Worm (Caenorhabditis elegans) whole organism, late embryonic: ENCODE data around the gene ZC395.4.

Experiments
- C08G9.2 ChIP-seq: sonication (generic microtip); optimal IDR thresholded peaks from 2 replicates; lab custom pipeline; 2016; ENCODE audit warnings: mild to moderate bottlenecking, missing genetic modification characterization, moderate library complexity, missing compliant biosample characterization
- F13H6.1 ChIP-seq: sonication (generic microtip); optimal IDR thresholded peaks from 2 replicates; lab custom pipeline; 2016; ENCODE audit warnings: missing genetic modification characterization, missing compliant biosample characterization
- T23F11.4 ChIP-seq: fragments of 200-800 bp; sonication (Bioruptor generic); optimal IDR thresholded peaks from 2 replicates; lab custom pipeline; 2018; ENCODE audit warnings: mild to moderate bottlenecking, missing genetic modification characterization, missing compliant biosample characterization
- ahr-1 ChIP-seq: sonication (generic microtip); optimal IDR thresholded peaks from 2 replicates; lab custom pipeline; 2016; ENCODE audit warnings: missing genetic modification characterization, missing compliant biosample characterization
- ceh-14 ChIP-seq: sonication (generic microtip); optimal IDR thresholded peaks from 2 replicates; lab custom pipeline; 2016; ENCODE audit warnings: missing genotype, missing genetic modification characterization, missing compliant biosample characterization
- ceh-18 ChIP-seq: sonication (generic microtip); optimal IDR thresholded peaks from 2 replicates; lab custom pipeline; 2016; ENCODE audit warnings: missing genetic modification characterization, missing compliant biosample characterization
- ceh-2 ChIP-seq: sonication (generic microtip); optimal IDR thresholded peaks from 2 replicates; lab custom pipeline; 2016; ENCODE audit warnings: missing genotype, missing genetic modification characterization, missing compliant biosample characterization
- ceh-22 ChIP-seq: sonication (generic microtip); optimal IDR thresholded peaks from 2 replicates; lab custom pipeline; 2017; ENCODE audit warnings: missing biosample characterization, missing genetic modification characterization
- ceh-24 ChIP-seq: sonication (generic microtip); optimal IDR thresholded peaks from 2 replicates; lab custom pipeline; 2016; ENCODE audit warnings: mild to moderate bottlenecking, missing genetic modification characterization, missing compliant biosample characterization
- ceh-34 ChIP-seq: sonication (generic microtip); optimal IDR thresholded peaks from 2 replicates; lab custom pipeline; 2016; ENCODE audit warnings: mild to moderate bottlenecking, missing genetic modification characterization, missing compliant biosample characterization
- ceh-45 ChIP-seq: fragments of 200-800 bp; sonication (Bioruptor generic); IDR thresholded peaks from 2 replicates; pipeline ENCODE4 v1.3.6; 2022; ENCODE audit warnings: missing genetic modification reagents, missing genetic modification characterization, missing compliant biosample characterization
- ceh-48 ChIP-seq: sonication (generic microtip); optimal IDR thresholded peaks from 2 replicates; lab custom pipeline; 2016; ENCODE audit warnings: missing genetic modification characterization, inconsistent platforms, missing compliant biosample characterization
- che-1 ChIP-seq: sonication (generic microtip); optimal IDR thresholded peaks from 2 replicates; lab custom pipeline; 2016; ENCODE audit warnings: mild to moderate bottlenecking, missing genetic modification characterization, missing compliant biosample characterization
- dve-1 ChIP-seq: sonication (generic microtip); optimal IDR thresholded peaks from 2 replicates; lab custom pipeline; 2017; ENCODE audit warnings: antibody characterized with exemption, mild to moderate bottlenecking, missing genetic modification characterization, missing compliant biosample characterization
- elt-4 ChIP-seq: sonication (generic microtip); optimal IDR thresholded peaks from 2 replicates; lab custom pipeline; 2016; ENCODE audit warnings: missing genetic modification characterization, missing compliant biosample characterization
- fax-1 ChIP-seq: sonication (generic microtip); optimal IDR thresholded peaks from 2 replicates; lab custom pipeline; 2016; ENCODE audit warnings: missing genotype, missing genetic modification characterization, missing compliant biosample characterization
- gmeb-2 ChIP-seq: sonication (generic microtip); optimal IDR thresholded peaks from 2 replicates; lab custom pipeline; 2016; ENCODE audit warnings: missing genetic modification characterization, inconsistent platforms, missing compliant biosample characterization
- hlh-30 ChIP-seq: sonication (generic microtip); optimal IDR thresholded peaks from 2 replicates; lab custom pipeline; 2017; ENCODE audit warnings: antibody characterized with exemption, missing genetic modification characterization, missing compliant biosample characterization; ENCODE audit not compliant: insufficient read depth
- hlh-6 ChIP-seq: sonication (generic microtip); optimal IDR thresholded peaks from 2 replicates; lab custom pipeline; 2016; ENCODE audit warnings: missing genotype, missing genetic modification characterization, missing compliant biosample characterization
- hlh-8 ChIP-seq: sonication (generic microtip); optimal IDR thresholded peaks from 2 replicates; lab custom pipeline; 2016; ENCODE audit warnings: missing genotype, missing genetic modification characterization, missing compliant biosample characterization
- lin-11 ChIP-seq: fragments of 200-800 bp; sonication (Bioruptor generic); optimal IDR thresholded peaks from 2 replicates; lab custom pipeline; 2018; ENCODE audit warnings: mild to moderate bottlenecking, missing genetic modification characterization, missing compliant biosample characterization
- nhr-232 ChIP-seq: sonication (generic microtip); optimal IDR thresholded peaks from 2 replicates; lab custom pipeline; 2016; ENCODE audit warnings: missing genetic modification characterization, missing compliant biosample characterization
- pag-3 ChIP-seq: sonication (generic microtip); optimal IDR thresholded peaks from 2 replicates; lab custom pipeline; 2016; ENCODE audit warnings: missing compliant biosample characterization, missing genetic modification characterization, borderline replicate concordance
- pat-9 ChIP-seq: fragments of 200-800 bp; sonication (Bioruptor generic); optimal IDR thresholded peaks from 2 replicates; lab custom pipeline; 2018; ENCODE audit warnings: mild to moderate bottlenecking, missing genetic modification characterization, moderate library complexity, missing compliant biosample characterization
- pax-1 ChIP-seq: fragments of 150-350 bp; optimal IDR thresholded peaks from 2 replicates; lab custom pipeline; 2014; ENCODE audit warnings: missing biosample characterization, missing genetic modification characterization
- pha-4 ChIP-seq: fragments of 150-350 bp; optimal IDR thresholded peaks from 2 replicates; lab custom pipeline; 2018; ENCODE audit warnings: missing biosample characterization, missing genetic modification reagents, missing genetic modification characterization
- pqm-1 ChIP-seq: sonication (generic microtip); optimal IDR thresholded peaks from 2 replicates; lab custom pipeline; 2016; ENCODE audit warnings: missing genetic modification characterization, missing compliant biosample characterization
- ref-2 ChIP-seq: sonication (generic microtip); optimal IDR thresholded peaks from 2 replicates; lab custom pipeline; 2016; ENCODE audit warnings: missing genetic modification characterization, missing compliant biosample characterization
- sox-2 ChIP-seq: fragments of 200-800 bp; sonication (Bioruptor generic); IDR thresholded peaks from 2 replicates; pipeline ENCODE4 v1.3.6; 2022; ENCODE audit warnings: missing genetic modification reagents, missing genetic modification characterization, missing compliant biosample characterization
- sox-4 ChIP-seq: sonication (generic microtip); optimal IDR thresholded peaks from 2 replicates; lab custom pipeline; 2017; ENCODE audit warnings: mild to moderate bottlenecking, missing genetic modification characterization, inconsistent platforms, missing compliant biosample characterization
- tbx-2 ChIP-seq: sonication (generic microtip); optimal IDR thresholded peaks from 2 replicates; lab custom pipeline; 2016; ENCODE audit warnings: missing genetic modification characterization, missing compliant biosample characterization
- tbx-7 ChIP-seq: sonication (generic microtip); optimal IDR thresholded peaks from 2 replicates; lab custom pipeline; 2016; ENCODE audit warnings: missing genotype, missing genetic modification characterization, missing compliant biosample characterization
- ttx-3 ChIP-seq: sonication (generic microtip); optimal IDR thresholded peaks from 2 replicates; lab custom pipeline; 2016; ENCODE audit warnings: missing genetic modification reagents, missing genetic modification characterization, missing compliant biosample characterization

The ZC395.4 gene

ce11 chrIII:5269814-5270213 is at the start of gene ZC395.4:
Gene ZC395.4, plus strand, starts transcription at chrIII:5270114.
- TF ChIP-seq F13H6.1 (tag; lab: Kevin White, UChicago): no peak
- TF ChIP-seq gmeb-2 (tag; lab: Kevin White, UChicago): no peak
- TF ChIP-seq hlh-8 (tag; lab: Kevin White, UChicago): no peak
- TF ChIP-seq fax-1 (tag; lab: Kevin White, UChicago): no peak
- no peak for TF ChIP-seq ref-2 (tag; lab: Kevin White, UChicago)
- no peak for TF ChIP-seq ceh-14 (tag; lab: Kevin White, UChicago)
- no peak for TF ChIP-seq ttx-3 (tag; lab: Kevin White, UChicago)
- no peak for TF ChIP-seq elt-4 (tag; lab: Kevin White, UChicago)
- no peak for TF ChIP-seq sox-4 (tag; lab: Kevin White, UChicago)
- TF ChIP-seq pqm-1 (tag; lab: Kevin White, UChicago): no peak
- no peak for TF ChIP-seq hlh-6 (tag; lab: Kevin White, UChicago)
- no peak for TF ChIP-seq hlh-30 (tag; lab: Kevin White, UChicago)
- TF ChIP-seq lin-11: no peak

ce11 chrIII:5221820-5222219 is 48.1 kb upstream of the ZC395.4 start:
- no peak for TF ChIP-seq tbx-2 (tag; lab: Kevin White, UChicago)
- TF ChIP-seq pax-1 (tag; lab: Kevin White, UChicago): no peak
- TF ChIP-seq sox-2 (GFP tag; lab: Robert Waterston, UW): no peak
- no peak for TF ChIP-seq ahr-1
- no peak for TF ChIP-seq pha-4
- no peak for TF ChIP-seq ceh-48 (tag; lab: Kevin White, UChicago)
- no peak for TF ChIP-seq ceh-2 (tag; lab: Kevin White, UChicago)
- no peak for TF ChIP-seq pag-3 (tag; lab: Kevin White, UChicago)
- no peak for TF ChIP-seq ceh-24 (tag; lab: Kevin White, UChicago)

- TF ChIP-seq pha-4 (no peak), fax-1 (tag; lab: Kevin White, UChicago) (no peak)
Measured at ce11 chrIII:5222777-5223176, 47.1 kb upstream of the ZC395.4 start.

- TF ChIP-seq ceh-18 (tag; lab: Kevin White, UChicago) (peak; percentile 12), lin-11 (no peak), C08G9.2 (no peak), ceh-34 (tag; lab: Kevin White, UChicago) (no peak)
Measured at ce11 chrIII:5224908-5225307, 45.0 kb upstream of the ZC395.4 start.

DNA sequence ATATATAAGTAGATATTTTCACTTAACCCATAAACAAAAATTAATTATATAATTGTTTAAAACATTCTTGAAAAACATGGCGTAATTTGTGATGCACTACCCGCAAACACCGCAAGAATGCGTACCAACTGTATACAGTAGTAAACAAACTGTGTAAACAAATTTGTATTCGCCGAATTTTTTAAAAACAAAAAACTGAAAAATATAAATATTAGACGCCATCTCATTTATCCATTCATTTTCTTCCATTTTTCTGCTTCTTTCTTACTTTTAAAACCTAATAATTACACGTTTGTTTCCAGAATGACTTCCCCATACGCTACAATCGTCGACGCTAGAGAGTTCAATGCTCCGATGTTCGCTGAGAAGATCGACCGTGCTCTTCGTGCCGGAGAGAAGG is 44.6 kb upstream of the ZC395.4 start, which contains the start of gene nex-1:
Gene nex-1, plus strand, starts transcription at position 301 of the 400 bp plus-strand sequence.
- TF ChIP-seq dve-1: no peak
- TF ChIP-seq T23F11.4: no peak
- TF ChIP-seq tbx-7 (tag; lab: Kevin White, UChicago): no peak
- TF ChIP-seq gmeb-2 (tag; lab: Kevin White, UChicago): no peak
- no peak for TF ChIP-seq nhr-232
- no peak for TF ChIP-seq che-1 (tag; lab: Kevin White, UChicago)
- no peak for TF ChIP-seq ceh-45 (GFP tag; lab: Robert Waterston, UW)
- no peak for TF ChIP-seq pat-9 (tag; lab: Kevin White, UChicago)
- no peak for TF ChIP-seq ceh-22 (tag; lab: Kevin White, UChicago)
